Fruit fly (Drosophila melanogaster) whole organism, wandering third instar larva: ENCODE results near the gene HP1b.

Experiments
- CrebA ChIP-seq: fragments of 200-800 bp; sonication (Bioruptor generic); optimal IDR thresholded peaks from 2 replicates; lab custom pipeline; 2016; ENCODE audit warnings: missing biosample characterization, mild to moderate bottlenecking, missing genetic modification characterization, borderline replicate concordance
- Hnf4 ChIP-seq: fragments of 200-800 bp; sonication (Bioruptor generic); optimal IDR thresholded peaks from 2 replicates; lab custom pipeline; 2016; ENCODE audit warnings: missing biosample characterization, mild to moderate bottlenecking, missing genetic modification characterization
- Hr78 ChIP-seq: fragments of >200 bp; optimal IDR thresholded peaks from 2 replicates; lab custom pipeline; 2017; ENCODE audit warnings: missing biosample characterization, missing genetic modification characterization
- Rel ChIP-seq, 2 experiments: fragments of 200-800 bp; sonication (Bioruptor generic) in 1 of 2; optimal IDR thresholded peaks; 2 replicates in 1 of 2; 3 replicates in 1 of 2; lab custom pipeline; 2016 to 2019; ENCODE audit warnings: mild to moderate bottlenecking in 2 of 2, missing biosample characterization in 2 of 2, missing genetic modification characterization in 2 of 2, moderate library complexity in 1 of 2
- brk ChIP-seq: fragments of 200-800 bp; sonication (Bioruptor generic); optimal IDR thresholded peaks from 2 replicates; lab custom pipeline; 2016; ENCODE audit warnings: missing biosample characterization, mild to moderate bottlenecking, missing genetic modification characterization
- dmrt93B ChIP-seq: fragments of 200-800 bp; sonication (Bioruptor generic); optimal IDR thresholded peaks from 2 replicates; lab custom pipeline; 2018; ENCODE audit warnings: missing biosample characterization, mild to moderate bottlenecking, missing genetic modification characterization
- ey ChIP-seq: fragments of 200-800 bp; sonication (Bioruptor generic); optimal IDR thresholded peaks from 2 replicates; lab custom pipeline; 2016; ENCODE audit warnings: missing biosample characterization, missing genetic modification characterization
- fru ChIP-seq: fragments of 200-800 bp; sonication (Bioruptor generic); optimal IDR thresholded peaks from 3 replicates; lab custom pipeline; 2016; ENCODE audit warnings: missing biosample characterization, mild to moderate bottlenecking, missing genetic modification characterization
- psq ChIP-seq: fragments of 200-800 bp; sonication (Bioruptor generic); optimal IDR thresholded peaks from 3 replicates; lab custom pipeline; 2017; ENCODE audit warnings: missing biosample characterization, mild to moderate bottlenecking, missing genetic modification characterization, moderate library complexity
- usp ChIP-seq: fragments of >200 bp; optimal IDR thresholded peaks from 2 replicates; lab custom pipeline; 2017; ENCODE audit warnings: missing biosample characterization, missing genetic modification characterization

- no peak for TF ChIP-seq usp (GFP tag; lab: Kevin White, UChicago)
- peak; percentile 45 for TF ChIP-seq brk (GFP tag; lab: Kevin White, UChicago)
- TF ChIP-seq Hnf4 (GFP tag; lab: Kevin White, UChicago): peak; percentile 56
- peak; percentile 64 for TF ChIP-seq dmrt93B (GFP tag; lab: Kevin White, UChicago)
- TF ChIP-seq CrebA (GFP tag; lab: Kevin White, UChicago): no peak
- TF ChIP-seq Rel (GFP tag; optimal IDR thresholded peaks at IDR 0.05; lab: Kevin White, UChicago): peak; percentile 19
- peak; percentile 34 for TF ChIP-seq Rel (tag; optimal IDR thresholded peaks at IDR 0.05; lab: Kevin White, UChicago)
- no peak for TF ChIP-seq Hr78 (GFP tag; lab: Kevin White, UChicago)
- peak; percentile 64 for TF ChIP-seq ey (GFP tag; lab: Kevin White, UChicago)
- peak; percentile 72 for TF ChIP-seq psq (GFP tag; lab: Kevin White, UChicago)
- TF ChIP-seq fru (GFP tag; lab: Kevin White, UChicago): peak; percentile 75
These were observed 13.9 kb upstream of the HP1b start for dm6 chrX:9066802-9067489.
